Worm (Caenorhabditis elegans): ENCODE results near the gene ssq-1.
"Not testable (repeated sequence)": the region's sequence is repeated elsewhere in the genome, so short reads cannot be mapped to it uniquely, and the experiment has no call there.

ssq-1 gene

ce11 chrIV:9893649-9894048 is 41.3 kb downstream of the ssq-1 start, which contains the start of gene sss-1:
TSS of gene sss-1 (minus strand) at chrIV:9893749.
- TF ChIP-seq ceh-30 (tag; optimal IDR thresholded peaks at IDR 0.05); mec-3 (tag; optimal IDR thresholded peaks at IDR 0.05; ENCODE audit: borderline replicate concordance); sox-4 (tag; optimal IDR thresholded peaks at IDR 0.05): not testable (repeated sequence)

- not testable (repeated sequence) for TF ChIP-seq unc-42, pha-2, ceh-34 (tag; optimal IDR thresholded peaks at IDR 0.05)
These were observed 42.0 kb downstream of the ssq-1 start, which contains the start of gene msp-77 for ce11 chrIV:9894331-9894730. TSS of gene msp-77 (plus strand) at chrIV:9894631.

- TF ChIP-seq eyg-1 (tag; optimal IDR thresholded peaks at IDR 0.05) (no peak), sdc-2 (tag; optimal IDR thresholded peaks at IDR 0.05) (no peak), lim-6 (tag; optimal IDR thresholded peaks at IDR 0.05) (no peak), fkh-10 (GFP tag; optimal IDR thresholded peaks at IDR 0.05) (no peak), elt-4 (tag; optimal IDR thresholded peaks at IDR 0.05) (no peak), C38D4.7 (GFP tag; optimal IDR thresholded peaks at IDR 0.05) (no peak), hlh-30 (tag; optimal IDR thresholded peaks at IDR 0.05; ENCODE audit: insufficient read depth) (no peak), ceh-30 (tag; optimal IDR thresholded peaks at IDR 0.05) (no peak), pros-1 (tag; optimal IDR thresholded peaks at IDR 0.05) (no peak), unc-42 (tag; optimal IDR thresholded peaks at IDR 0.05) (no peak), hlh-6 (tag; optimal IDR thresholded peaks at IDR 0.05) (no peak), K09A11.1 (tag; optimal IDR thresholded peaks at IDR 0.05; ENCODE audit: insufficient read depth) (no peak), ceh-24 (tag; optimal IDR thresholded peaks at IDR 0.05) (no peak), pag-3 (tag; optimal IDR thresholded peaks at IDR 0.05; ENCODE audit: borderline replicate concordance) (no peak), ceh-18 (tag; optimal IDR thresholded peaks at IDR 0.05) (no peak), ref-2 (tag; optimal IDR thresholded peaks at IDR 0.05) (no peak)
These were observed 42.7 kb downstream of the ssq-1 start, which contains the start of gene ssp-32 for ce11 chrIV:9895088-9895487. TSS of gene ssp-32 (plus strand) at chrIV:9895388.

ce11 chrIV:9898712-9899111 is 46.4 kb downstream of the ssq-1 start, which contains the start of gene tbc-3:
TSS of gene tbc-3 (plus strand) at chrIV:9899012.
- TF ChIP-seq ceh-48 (tag; optimal IDR thresholded peaks at IDR 0.05) = no peak
- TF ChIP-seq nfya-1 (tag; optimal IDR thresholded peaks at IDR 0.05) = no peak
- TF ChIP-seq nhr-11 (tag; optimal IDR thresholded peaks at IDR 0.05) = no peak
- no peak for TF ChIP-seq elt-2 (tag; optimal IDR thresholded peaks at IDR 0.05)
- TF ChIP-seq elt-4 (tag; optimal IDR thresholded peaks at IDR 0.05) = no peak
- no peak for TF ChIP-seq ceh-14 (tag; optimal IDR thresholded peaks at IDR 0.05)
- no peak for TF ChIP-seq hlh-13 (GFP tag; optimal IDR thresholded peaks at IDR 0.05)
- TF ChIP-seq Y22D7AL.16 (tag; optimal IDR thresholded peaks at IDR 0.05) = no peak
- no peak for TF ChIP-seq fkh-6 (tag; optimal IDR thresholded peaks at IDR 0.05)

- peak; percentile 95 for TF ChIP-seq unc-42 (tag; optimal IDR thresholded peaks at IDR 0.05)
- no peak for TF ChIP-seq pqm-1 (tag; optimal IDR thresholded peaks at IDR 0.05)
These were observed 46.9 kb downstream of the ssq-1 start for ce11 chrIV:9899227-9899626.
